Fruit fly (Drosophila melanogaster): ENCODE data around the gene CG14431.

- TF ChIP-seq psq (GFP tag; optimal IDR thresholded peaks at IDR 0.05) (no peak), dl (GFP tag; optimal IDR thresholded peaks at IDR 0.05; ENCODE audit: insufficient read depth in 1 of 2, partially characterized antibody in 2 of 2) (no peak), jim (GFP tag; optimal IDR thresholded peaks at IDR 0.05) (no peak), br (GFP tag; optimal IDR thresholded peaks at IDR 0.05) (no peak), CG32264 (GFP tag; optimal IDR thresholded peaks at IDR 0.05) (no peak), Hr78 (GFP tag; optimal IDR thresholded peaks at IDR 0.05) (no peak), brk (GFP tag; optimal IDR thresholded peaks at IDR 0.05) (no peak), Dfd (GFP tag; optimal IDR thresholded peaks at IDR 0.05) (no peak), Hnf4 (GFP tag; optimal IDR thresholded peaks at IDR 0.05) (no peak), fru (GFP tag; optimal IDR thresholded peaks at IDR 0.05) (no peak), Vsx2 (GFP tag; optimal IDR thresholded peaks at IDR 0.05; ENCODE audit: partially characterized antibody) (no peak), lola (GFP tag; optimal IDR thresholded peaks at IDR 0.05) (no peak), CG9705 (GFP tag; optimal IDR thresholded peaks at IDR 0.05) (no peak)
Measured at dm6 chrX:6982705-6983384, 74.8 kb downstream of the CG14431 start.
